Fruit fly (Drosophila melanogaster) whole organism, pupa: ENCODE measurements around the gene CG11248.
A peak's percentile ranks its signal among the peaks of the same experiment; 100 is the strongest.

Experiments used
- CG10348 ChIP-seq: fragments of 200-800 bp; sonication (Bioruptor generic); IDR thresholded peaks from 2 replicates; pipeline ENCODE4 v1.3.6; 2022; ENCODE audit warnings: missing biosample characterization, missing genetic modification characterization
- CG12605 ChIP-seq: fragments of 200-800 bp; sonication (Bioruptor generic); IDR thresholded peaks from 2 replicates; pipeline ENCODE4 v1.3.6; 2022; ENCODE audit warnings: missing biosample characterization, missing genetic modification characterization
- CG13204 ChIP-seq: fragments of 200-800 bp; sonication (Bioruptor generic); optimal IDR thresholded peaks from 2 replicates; lab custom pipeline; 2018; ENCODE audit warnings: missing biosample characterization, mild to moderate bottlenecking, missing genetic modification characterization, moderate library complexity
- CG14655 ChIP-seq: fragments of 200-800 bp; sonication (Bioruptor generic); optimal IDR thresholded peaks from 3 replicates; lab custom pipeline; 2017; ENCODE audit warnings: mild to moderate bottlenecking, missing biosample characterization, missing genetic modification reagents, missing genetic modification characterization
- CG15710 ChIP-seq: fragments of 200-800 bp; sonication (Bioruptor generic); optimal IDR thresholded peaks from 2 replicates; lab custom pipeline; 2018; ENCODE audit warnings: missing biosample characterization, mild to moderate bottlenecking, missing genetic modification characterization, moderate library complexity
- CG17806 ChIP-seq: fragments of 200-800 bp; sonication (Bioruptor generic); optimal IDR thresholded peaks from 2 replicates; lab custom pipeline; 2018; ENCODE audit warnings: missing biosample characterization, mild to moderate bottlenecking, missing genetic modification characterization, moderate library complexity
- CG32121 ChIP-seq: fragments of 200-800 bp; sonication (Bioruptor generic); IDR thresholded peaks from 2 replicates; pipeline ENCODE4 v1.3.6; 2022; ENCODE audit warnings: missing biosample characterization, missing genetic modification characterization
- CG34367 ChIP-seq: fragments of 200-800 bp; sonication (Bioruptor generic); optimal IDR thresholded peaks from 2 replicates; lab custom pipeline; 2018; ENCODE audit warnings: missing biosample characterization, mild to moderate bottlenecking, missing genetic modification characterization
- CG4496 ChIP-seq: fragments of 200-800 bp; sonication (Bioruptor generic); IDR thresholded peaks from 3 replicates; pipeline ENCODE4 v1.3.6; 2022; ENCODE audit warnings: missing biosample characterization, missing genetic modification characterization
- CG8159 ChIP-seq: fragments of 200-800 bp; sonication (Bioruptor generic); optimal IDR thresholded peaks from 3 replicates; lab custom pipeline; 2018; ENCODE audit warnings: missing biosample characterization, mild to moderate bottlenecking, missing genetic modification characterization, moderate library complexity
- CG8301 ChIP-seq: fragments of 200-800 bp; sonication (Bioruptor generic); optimal IDR thresholded peaks from 2 replicates; lab custom pipeline; 2018; ENCODE audit warnings: missing biosample characterization, mild to moderate bottlenecking, missing genetic modification characterization
- CG9948 ChIP-seq: fragments of 200-800 bp; sonication (Bioruptor generic); optimal IDR thresholded peaks from 2 replicates; lab custom pipeline; 2018; ENCODE audit warnings: missing biosample characterization, mild to moderate bottlenecking, missing genetic modification characterization, moderate library complexity
- D1 ChIP-seq: fragments of 200-800 bp; sonication (Bioruptor generic); optimal IDR thresholded peaks from 2 replicates; lab custom pipeline; 2018; ENCODE audit warnings: missing biosample characterization, mild to moderate bottlenecking, missing genetic modification characterization, moderate library complexity
- EcR ChIP-seq: fragments of 200-800 bp; sonication (Bioruptor generic); optimal IDR thresholded peaks from 3 replicates; lab custom pipeline; 2019; ENCODE audit warnings: missing biosample characterization, missing genetic modification characterization, mild to moderate bottlenecking, moderate library complexity, missing genetic modification reagents
- Ets98B ChIP-seq: fragments of 200-800 bp; sonication (Bioruptor generic); IDR thresholded peaks from 2 replicates; pipeline ENCODE4 v1.3.6; 2022; ENCODE audit warnings: missing biosample characterization, missing genetic modification characterization
- Pif1A ChIP-seq: fragments of 200-800 bp; sonication (Bioruptor generic); optimal IDR thresholded peaks from 3 replicates; lab custom pipeline; 2016; ENCODE audit warnings: missing biosample characterization, missing genetic modification characterization
- Pif1B ChIP-seq: fragments of 200-800 bp; sonication (Bioruptor generic); optimal IDR thresholded peaks from 3 replicates; lab custom pipeline; 2016; ENCODE audit warnings: missing biosample characterization, missing genetic modification characterization
- Snoo ChIP-seq: fragments of 200-800 bp; sonication (Bioruptor generic); optimal IDR thresholded peaks from 3 replicates; lab custom pipeline; 2017; ENCODE audit warnings: missing biosample characterization, mild to moderate bottlenecking, missing genetic modification characterization, inconsistent platforms
- fd96Ca ChIP-seq: fragments of 200-800 bp; sonication (Bioruptor generic); IDR thresholded peaks from 3 replicates; pipeline ENCODE4 v1.3.6; 2022; ENCODE audit warnings: missing biosample characterization, missing genetic modification characterization
- gl ChIP-seq: fragments of 200-800 bp; sonication (Bioruptor generic); optimal IDR thresholded peaks from 2 replicates; lab custom pipeline; 2018; ENCODE audit warnings: missing biosample characterization, mild to moderate bottlenecking, missing genetic modification characterization
- rn ChIP-seq: fragments of 200-800 bp; sonication (Bioruptor generic); IDR thresholded peaks from 2 replicates; pipeline ENCODE4 v1.3.6; 2022; ENCODE audit warnings: missing biosample characterization, missing genetic modification characterization

CG11248 gene

dm6 chr3L:21688607-21689129 is 8.8 kb downstream of the CG11248 start:
- TF ChIP-seq CG15710 (tag; lab: Kevin White, UChicago) = no peak
- no peak for TF ChIP-seq CG32121
- TF ChIP-seq CG12605 (GFP tag; lab: Robert Waterston, UW) = no peak
- TF ChIP-seq Pif1B (GFP tag; lab: Kevin White, UChicago) = no peak
- TF ChIP-seq gl (tag; lab: Kevin White, UChicago) = no peak
- no peak for TF ChIP-seq CG34367
- no peak for TF ChIP-seq fd96Ca
- no peak for TF ChIP-seq EcR (GFP tag; lab: Kevin White, UChicago)
- no peak for TF ChIP-seq CG4496 (GFP tag; lab: Robert Waterston, UW)
- no peak for TF ChIP-seq Snoo (tag; lab: Kevin White, UChicago)
- no peak for TF ChIP-seq Pif1A (GFP tag; lab: Kevin White, UChicago)
- TF ChIP-seq CG8159 (tag; lab: Kevin White, UChicago) = no peak
- no peak for TF ChIP-seq CG17806
- no peak for TF ChIP-seq CG8301 (tag; lab: Kevin White, UChicago)
- no peak for TF ChIP-seq CG9948 (tag; lab: Kevin White, UChicago)
- TF ChIP-seq, all 21 proteins: peak for 0

DNA sequence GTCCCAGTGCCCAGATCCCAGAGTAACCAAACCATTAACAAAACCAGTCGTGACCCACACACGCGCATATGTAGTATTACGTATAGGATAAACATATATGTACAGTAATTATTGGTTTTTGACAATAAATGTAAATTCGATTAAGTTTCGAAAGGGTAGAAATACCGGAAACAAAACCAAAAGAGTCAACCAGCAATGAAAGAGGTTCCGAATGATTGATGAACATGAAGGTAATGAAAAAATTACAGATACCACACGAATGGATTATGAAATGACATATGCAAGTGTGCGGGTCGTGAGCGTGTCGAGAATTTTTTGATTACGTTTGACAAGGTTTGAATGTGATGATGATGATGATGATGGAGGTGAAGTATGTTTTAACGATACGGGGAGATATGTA is 14.8 kb downstream of the CG11248 start:
- TF ChIP-seq CG32121 (no peak), CG13204 (peak; percentile 0)
- TF ChIP-seq, all 21 proteins: peak for 1

- TF ChIP-seq CG15710 (tag; lab: Kevin White, UChicago) (no peak), CG13204 (peak; percentile 16), EcR (GFP tag; lab: Kevin White, UChicago) (peak; percentile 75), Pif1A (GFP tag; lab: Kevin White, UChicago) (no peak)
- TF ChIP-seq, all 21 proteins: peak for 2
These were observed 20.2 kb downstream of the CG11248 start for dm6 chr3L:21700052-21700451.

DNA sequence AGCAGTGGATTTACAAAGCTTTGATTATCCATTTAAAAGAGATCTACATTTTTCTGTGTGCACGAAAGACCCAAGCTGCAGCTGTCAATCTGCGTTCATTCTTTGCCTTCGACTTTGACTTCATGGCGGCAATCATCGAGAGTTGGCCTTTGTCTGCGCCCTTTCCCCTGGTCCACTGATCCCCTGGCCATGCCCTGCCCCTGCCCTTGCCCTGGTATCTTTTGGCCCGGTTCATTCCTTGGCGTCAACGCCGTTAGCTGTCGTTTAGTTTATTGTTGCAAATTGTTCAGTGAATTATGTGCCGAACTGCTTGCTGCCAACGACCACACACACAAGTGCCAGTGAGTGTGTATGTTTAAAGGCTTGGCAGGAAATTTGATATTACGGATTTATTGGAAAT is 21.1 kb downstream of the CG11248 start:
- TF ChIP-seq CG13204 = no peak
- peak; percentile 66 for TF ChIP-seq EcR (GFP tag; lab: Kevin White, UChicago)
- TF ChIP-seq, all 21 proteins: peak for 1

DNA sequence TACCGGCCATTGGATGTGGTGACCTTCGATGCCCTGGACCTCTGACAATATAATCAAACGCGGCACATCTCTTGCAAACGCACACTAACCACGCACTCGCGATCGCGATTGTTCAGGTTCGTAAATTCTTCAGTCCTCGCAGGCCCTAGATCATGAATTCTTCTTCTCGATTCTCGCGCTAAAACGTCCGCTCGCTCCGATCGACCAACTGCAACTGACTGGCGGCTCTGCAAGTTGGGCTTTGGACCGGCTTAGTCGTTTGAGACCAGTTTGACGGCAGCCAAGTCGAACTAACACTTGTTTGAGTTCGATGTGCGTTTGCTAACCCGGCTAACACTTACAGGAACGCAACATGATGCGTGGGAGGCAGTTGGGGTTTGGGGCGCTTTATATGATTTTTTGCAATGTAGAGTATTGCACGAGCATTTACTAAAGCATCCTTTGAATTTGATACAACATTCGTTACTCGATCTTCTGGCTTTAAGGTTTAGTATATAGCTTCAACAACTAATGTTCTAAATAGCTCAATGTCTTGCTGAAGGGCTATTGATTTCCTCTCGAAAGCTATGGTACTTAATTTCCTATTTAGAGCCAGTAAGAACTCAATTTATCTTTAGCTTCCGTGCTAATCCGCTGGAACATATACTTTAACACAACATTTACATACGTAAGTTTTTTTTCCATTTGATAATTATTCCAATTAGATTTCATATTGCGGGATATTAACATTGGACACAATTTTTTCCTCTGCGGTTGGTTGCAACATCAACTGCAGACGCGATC is 26.5 kb downstream of the CG11248 start, which contains the start of gene CG32447:
CG32447 (minus strand) TSS at position 222 of the 783 bp plus-strand sequence.
- TF ChIP-seq CG9948 (tag; lab: Kevin White, UChicago) (no peak), CG12605 (GFP tag; lab: Robert Waterston, UW) (no peak), CG4496 (GFP tag; lab: Robert Waterston, UW) (no peak), D1 (tag; lab: Kevin White, UChicago) (no peak), EcR (GFP tag; lab: Kevin White, UChicago) (no peak), rn (GFP tag; lab: Robert Waterston, UW) (no peak), Ets98B (GFP tag; lab: Robert Waterston, UW) (peak; percentile 6; the same call in 1 of the 2 replicates), CG17806 (no peak), CG8159 (tag; lab: Kevin White, UChicago) (no peak), CG34367 (no peak), Pif1A (GFP tag; lab: Kevin White, UChicago) (no peak), CG10348 (GFP tag; lab: Robert Waterston, UW) (no peak), CG14655 (GFP tag; lab: Kevin White, UChicago) (peak; percentile 45), gl (tag; lab: Kevin White, UChicago) (no peak), CG8301 (tag; lab: Kevin White, UChicago) (peak; percentile 32), Snoo (tag; lab: Kevin White, UChicago) (no peak), CG15710 (tag; lab: Kevin White, UChicago) (no peak), fd96Ca (no peak), CG32121 (no peak), CG13204 (no peak), Pif1B (GFP tag; lab: Kevin White, UChicago) (no peak)

DNA sequence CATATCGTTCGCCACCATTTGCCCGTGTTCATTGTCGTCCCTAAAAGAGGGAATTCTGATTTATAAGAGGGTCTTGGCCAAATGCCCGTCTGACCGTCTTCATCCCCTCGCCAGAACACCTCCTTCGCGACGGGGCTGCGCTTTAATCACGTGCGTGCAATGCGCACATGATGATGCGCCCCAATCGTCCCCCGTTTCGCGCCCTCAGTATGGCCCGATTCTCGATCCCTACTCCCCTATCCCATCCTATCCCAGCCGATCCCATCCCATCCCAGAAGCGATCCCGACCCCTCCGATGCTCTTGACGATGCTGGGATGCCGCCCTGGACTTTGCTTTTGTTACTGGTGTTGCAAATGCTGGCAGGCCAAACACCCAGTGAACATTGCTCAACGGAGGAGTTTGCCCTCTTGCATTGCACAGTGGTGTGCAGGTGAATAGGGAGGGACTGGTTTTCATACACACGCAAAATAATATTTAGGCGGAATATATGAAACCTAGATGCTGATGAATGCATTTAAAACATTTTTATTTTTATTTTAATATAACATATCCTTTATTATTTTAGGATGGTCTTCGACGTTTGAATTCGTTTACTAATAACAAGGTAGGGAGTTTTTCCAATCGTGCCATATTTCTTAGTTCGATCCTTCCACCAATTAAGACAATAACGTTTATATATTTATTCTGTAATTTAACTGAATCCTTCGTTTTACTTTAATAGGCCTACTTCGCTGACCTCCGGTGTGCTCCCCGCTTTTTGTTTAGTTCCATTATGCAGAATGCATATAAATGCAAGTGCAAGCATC is 30.1 kb downstream of the CG11248 start:
- TF ChIP-seq gl (tag; lab: Kevin White, UChicago) = peak; percentile 57
- TF ChIP-seq rn (GFP tag; lab: Robert Waterston, UW) = no peak
- TF ChIP-seq Pif1A (GFP tag; lab: Kevin White, UChicago) = peak; percentile 28
- TF ChIP-seq CG9948 (tag; lab: Kevin White, UChicago) = peak; percentile 89
- peak; percentile 89 for TF ChIP-seq D1 (tag; lab: Kevin White, UChicago)
- peak; percentile 77 for TF ChIP-seq CG34367
- no peak for TF ChIP-seq CG10348 (GFP tag; lab: Robert Waterston, UW)
- TF ChIP-seq CG4496 (GFP tag; lab: Robert Waterston, UW) = peak; percentile 12; the same call in 1 of the 3 replicates
- TF ChIP-seq fd96Ca = peak; percentile 55; the same call in 1 of the 3 replicates
- TF ChIP-seq CG8159 (tag; lab: Kevin White, UChicago) = peak; percentile 92
- TF ChIP-seq CG13204 = peak; percentile 64
- TF ChIP-seq CG17806 = peak; percentile 82
- TF ChIP-seq CG12605 (GFP tag; lab: Robert Waterston, UW) = no peak
- TF ChIP-seq Pif1B (GFP tag; lab: Kevin White, UChicago) = peak; percentile 72
- peak; percentile 87 for TF ChIP-seq CG15710 (tag; lab: Kevin White, UChicago)
- TF ChIP-seq EcR (GFP tag; lab: Kevin White, UChicago) = peak; percentile 74
- peak; percentile 91 for TF ChIP-seq CG14655 (GFP tag; lab: Kevin White, UChicago)
- TF ChIP-seq CG32121 = no peak
- peak; percentile 80 for TF ChIP-seq CG8301 (tag; lab: Kevin White, UChicago)
- no peak for TF ChIP-seq Ets98B (GFP tag; lab: Robert Waterston, UW)
- TF ChIP-seq Snoo (tag; lab: Kevin White, UChicago) = peak; percentile 69
